Worm (Caenorhabditis elegans) whole organism, young adult: ENCODE measurements around the gene R05G6.4.

Experiments
- B0019.2 ChIP-seq: fragments of 200-800 bp; sonication (Bioruptor generic); conservative IDR thresholded peaks from 2 replicates; pipeline ENCODE4 v1.3.6; 2022; ENCODE audit warnings: missing genetic modification reagents, missing genetic modification characterization, missing compliant biosample characterization
- F23B12.7 ChIP-seq: sonication (generic microtip); optimal IDR thresholded peaks from 2 replicates; lab custom pipeline; 2017; ENCODE audit warnings: missing genetic modification characterization, mild to moderate bottlenecking, missing compliant biosample characterization, antibody characterized with exemption, moderate library complexity; ENCODE audit not compliant: insufficient read depth
- F49E8.2 ChIP-seq: sonication (generic microtip); optimal IDR thresholded peaks from 3 replicates; lab custom pipeline; 2017; ENCODE audit warnings: missing genetic modification characterization, mild to moderate bottlenecking, missing compliant biosample characterization, antibody characterized with exemption, moderate library complexity; ENCODE audit not compliant: insufficient read depth
- Y53G8AR.9 ChIP-seq: fragments of 200-800 bp; sonication (Bioruptor generic); conservative IDR thresholded peaks from 2 replicates; pipeline ENCODE4 v1.3.6; 2022; ENCODE audit warnings: missing genetic modification reagents, missing genetic modification characterization, missing compliant biosample characterization
- Y95B8A.8 ChIP-seq: fragments of 200-800 bp; sonication (Bioruptor generic); IDR thresholded peaks from 2 replicates; pipeline ENCODE4 v1.3.6; 2022; ENCODE audit warnings: missing genetic modification reagents, missing genetic modification characterization, missing compliant biosample characterization
- attf-5 ChIP-seq: fragments of 200-800 bp; sonication (Bioruptor generic); optimal IDR thresholded peaks from 2 replicates; lab custom pipeline; 2018; ENCODE audit warnings: mild to moderate bottlenecking, missing genetic modification characterization, missing compliant biosample characterization
- attf-6 ChIP-seq: fragments of 200-800 bp; sonication (Bioruptor generic); IDR thresholded peaks from 2 replicates; pipeline ENCODE4 v1.3.6; 2022; ENCODE audit warnings: missing genetic modification reagents, missing genetic modification characterization, missing compliant biosample characterization
- cebp-1 ChIP-seq, 2 experiments: fragments of 200-800 bp in 1 of 2; sonication (Bioruptor generic) in 1 of 2; sonication (generic microtip) in 1 of 2; IDR thresholded peaks in 1 of 2; optimal IDR thresholded peaks in 1 of 2; 2 replicates each; pipeline versions ENCODE4 v1.3.6 to Lab custom; 2017 to 2022; ENCODE audit warnings: missing compliant biosample characterization in 2 of 2, missing genetic modification characterization in 2 of 2, mild to moderate bottlenecking in 1 of 2, missing genetic modification reagents in 1 of 2, moderate library complexity in 1 of 2
- cebp-2 ChIP-seq: fragments of 200-800 bp; sonication (Bioruptor generic); IDR thresholded peaks from 2 replicates; pipeline ENCODE4 v1.3.6; 2022; ENCODE audit warnings: missing genetic modification characterization, missing compliant biosample characterization
- ceh-100 ChIP-seq: fragments of 200-800 bp; sonication (Bioruptor generic); IDR thresholded peaks from 2 replicates; pipeline ENCODE4 v1.3.6; 2022; ENCODE audit warnings: missing genetic modification reagents, missing genetic modification characterization, missing compliant biosample characterization
- ceh-27 ChIP-seq: fragments of 200-800 bp; sonication (Bioruptor generic); optimal IDR thresholded peaks from 2 replicates; lab custom pipeline; 2018; ENCODE audit warnings: mild to moderate bottlenecking, missing genetic modification characterization, moderate library complexity, missing compliant biosample characterization
- ceh-79 ChIP-seq: sonication (generic microtip); optimal IDR thresholded peaks from 2 replicates; lab custom pipeline; 2017; ENCODE audit warnings: mild to moderate bottlenecking, missing genetic modification characterization, missing compliant biosample characterization
- die-1 ChIP-seq: sonication (generic microtip); optimal IDR thresholded peaks from 2 replicates; lab custom pipeline; 2016; ENCODE audit warnings: missing genotype, mild to moderate bottlenecking, missing genetic modification characterization, missing compliant biosample characterization
- dox-1 ChIP-seq: fragments of 200-800 bp; sonication (Bioruptor generic); IDR thresholded peaks from 2 replicates; pipeline ENCODE4 v1.3.6; 2022; ENCODE audit warnings: missing genetic modification reagents, missing genetic modification characterization, missing compliant biosample characterization
- egrh-3 ChIP-seq: fragments of 200-800 bp; sonication (Bioruptor generic); IDR thresholded peaks from 2 replicates; pipeline ENCODE4 v1.3.6; 2022; ENCODE audit warnings: missing genetic modification reagents, missing genetic modification characterization, missing compliant biosample characterization
- hmg-1.2 ChIP-seq: fragments of 200-800 bp; sonication (Bioruptor generic); IDR thresholded peaks from 2 replicates; pipeline ENCODE4 v1.3.6; 2022; ENCODE audit warnings: missing genetic modification reagents, missing genetic modification characterization, missing compliant biosample characterization
- hrde-1 ChIP-seq: sonication (generic microtip); optimal IDR thresholded peaks from 2 replicates; lab custom pipeline; 2016; ENCODE audit warnings: missing genetic modification characterization, mild to moderate bottlenecking, missing compliant biosample characterization, moderate library complexity, missing genotype, missing genetic modification reagents, borderline replicate concordance
- hsf-1 ChIP-seq: fragments of 200-800 bp; sonication (Bioruptor generic); IDR thresholded peaks from 2 replicates; pipeline ENCODE4 v1.3.6; 2022; ENCODE audit warnings: missing genetic modification reagents, missing genetic modification characterization, missing compliant biosample characterization
- let-526 ChIP-seq: fragments of 200-800 bp; sonication (Bioruptor generic); IDR thresholded peaks from 2 replicates; pipeline ENCODE4 v1.3.6; 2022; ENCODE audit warnings: missing genetic modification reagents, missing genetic modification characterization, missing compliant biosample characterization
- lin-26 ChIP-seq: fragments of 200-800 bp; sonication (Bioruptor generic); IDR thresholded peaks from 2 replicates; pipeline ENCODE4 v1.3.6; 2022; ENCODE audit warnings: missing genetic modification reagents, missing genetic modification characterization, missing compliant biosample characterization
- lin-54 ChIP-seq: fragments of 200-800 bp; sonication (Bioruptor generic); optimal IDR thresholded peaks from 2 replicates; lab custom pipeline; 2018; ENCODE audit warnings: mild to moderate bottlenecking, missing genetic modification characterization, missing compliant biosample characterization
- madf-3 ChIP-seq: fragments of 200-800 bp; sonication (Bioruptor generic); IDR thresholded peaks from 2 replicates; pipeline ENCODE4 v1.3.6; 2022; ENCODE audit warnings: missing genetic modification reagents, missing genetic modification characterization, missing compliant biosample characterization
- madf-6 ChIP-seq: fragments of 200-800 bp; sonication (Bioruptor generic); IDR thresholded peaks from 2 replicates; pipeline ENCODE4 v1.3.6; 2022; ENCODE audit warnings: missing genetic modification reagents, missing genetic modification characterization, missing compliant biosample characterization
- mcd-1 ChIP-seq: fragments of 200-800 bp; sonication (Bioruptor generic); IDR thresholded peaks from 2 replicates; pipeline ENCODE4 v1.3.6; 2022; ENCODE audit warnings: missing genetic modification reagents, missing genetic modification characterization, missing compliant biosample characterization
- mel-28 ChIP-seq: sonication (generic microtip); optimal IDR thresholded peaks from 2 replicates; lab custom pipeline; 2016; ENCODE audit warnings: borderline replicate concordance, mild to moderate bottlenecking, missing genetic modification characterization, missing compliant biosample characterization
- nfya-1 ChIP-seq: sonication (generic microtip); optimal IDR thresholded peaks from 2 replicates; lab custom pipeline; 2017; ENCODE audit warnings: antibody characterized with exemption, missing compliant biosample characterization, missing genetic modification characterization, borderline replicate concordance; ENCODE audit not compliant: insufficient read depth
- nhr-80 ChIP-seq: sonication (generic microtip); optimal IDR thresholded peaks from 2 replicates; lab custom pipeline; 2016; ENCODE audit warnings: missing genetic modification characterization, missing compliant biosample characterization
- nhr-90 ChIP-seq: sonication (generic microtip); optimal IDR thresholded peaks from 2 replicates; lab custom pipeline; 2016; ENCODE audit warnings: missing genotype, mild to moderate bottlenecking, missing genetic modification characterization, missing compliant biosample characterization
- rec-8 ChIP-seq, 2 experiments: sonication (generic microtip); optimal IDR thresholded peaks; 2 replicates each; lab custom pipeline; 2016; ENCODE audit warnings: mild to moderate bottlenecking in 2 of 2, missing genetic modification characterization in 2 of 2, missing genetic modification reagents in 2 of 2, missing genotype in 2 of 2, missing biosample characterization in 1 of 2, missing compliant biosample characterization in 1 of 2, moderate library complexity in 1 of 2
- repo-1 ChIP-seq: sonication (generic microtip); optimal IDR thresholded peaks from 2 replicates; lab custom pipeline; 2017; ENCODE audit warnings: mild to moderate bottlenecking, missing genetic modification characterization, missing compliant biosample characterization
- rpc-1 ChIP-seq, 2 experiments: fragments of 150-350 bp in 1 of 2; sonication (generic microtip) in 1 of 2; optimal IDR thresholded peaks; 2 replicates each; lab custom pipeline; 2014 to 2018; ENCODE audit warnings: missing biosample characterization in 1 of 2, missing genetic modification characterization in 1 of 2, missing genetic modification reagents in 1 of 2, missing genotype in 1 of 2
- sea-2 ChIP-seq: fragments of 200-800 bp; sonication (Bioruptor generic); IDR thresholded peaks from 2 replicates; pipeline ENCODE4 v1.3.6; 2022; ENCODE audit warnings: missing genetic modification characterization, missing compliant biosample characterization
- snpc-3.4 ChIP-seq: sonication (generic microtip); optimal IDR thresholded peaks from 2 replicates; lab custom pipeline; 2017; ENCODE audit warnings: missing genetic modification characterization, mild to moderate bottlenecking, missing compliant biosample characterization, antibody characterized with exemption, moderate library complexity, missing genotype, missing genetic modification reagents
- snpc-4 ChIP-seq, 5 experiments: fragments of 150-350 bp in 1 of 5; sonication (generic microtip) in 4 of 5; optimal IDR thresholded peaks; 2 replicates each; lab custom pipeline; 2014 to 2018; ENCODE audit warnings: missing genetic modification characterization in 5 of 5, missing biosample characterization in 3 of 5, antibody characterized with exemption in 2 of 5, mild to moderate bottlenecking in 2 of 5, missing compliant biosample characterization in 2 of 5, missing genotype in 2 of 5, moderate library complexity in 2 of 5, missing genetic modification reagents in 1 of 5
- tlf-1 ChIP-seq: fragments of 200-800 bp; sonication (Bioruptor generic); optimal IDR thresholded peaks from 2 replicates; lab custom pipeline; 2018; ENCODE audit warnings: mild to moderate bottlenecking, missing genetic modification characterization, missing compliant biosample characterization

Gene R05G6.4

DNA sequence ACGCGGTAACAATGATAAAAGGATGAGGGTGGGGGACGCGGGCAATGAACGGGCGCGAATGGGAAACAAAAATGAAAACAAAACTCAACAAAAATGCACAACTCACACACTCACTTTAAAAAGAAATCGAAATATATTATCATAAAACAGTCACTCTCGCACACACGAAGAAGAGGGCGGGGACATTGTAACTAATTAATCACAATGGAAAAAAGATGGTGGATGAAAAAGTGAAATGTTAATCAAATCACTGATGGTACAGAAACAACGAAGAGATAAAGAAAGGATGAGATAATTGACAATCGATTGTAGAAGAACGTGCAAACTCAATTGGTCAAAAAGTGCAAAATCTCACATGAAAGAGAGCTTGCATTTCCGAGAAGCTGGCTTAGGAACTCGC lies 46.2 kb downstream of the R05G6.4 start:
- TF ChIP-seq F49E8.2 (tag; lab: Kevin White, UChicago) (peak; percentile 82), hsf-1 (GFP tag; lab: Robert Waterston, UW) (peak; percentile 51; the same call in 1 of the 2 replicates), hrde-1 (tag; lab: Kevin White, UChicago) (no peak), cebp-2 (GFP tag; lab: Robert Waterston, UW) (0 out of 2 replicates have a peak, but pooled peaks have one; percentile 6), hmg-1.2 (GFP tag; lab: Robert Waterston, UW) (no peak), B0019.2 (no peak), die-1 (peak; percentile 32), snpc-4 (GFP tag; optimal IDR thresholded peaks at IDR 0.05; lab: Kevin White, UChicago) (no peak), snpc-4 (tag; optimal IDR thresholded peaks at IDR 0.05; lab: Kevin White, UChicago) (peak in 1 of 4 experiments; percentile 0), ceh-79 (tag; lab: Kevin White, UChicago) (no peak), nfya-1 (tag; lab: Kevin White, UChicago) (no peak), snpc-3.4 (tag; lab: Kevin White, UChicago) (peak; percentile 33), tlf-1 (GFP tag; lab: Kevin White, UChicago) (peak; percentile 7), madf-6 (GFP tag; lab: Robert Waterston, UW) (peak; percentile 21; the same call in 1 of the 2 replicates), attf-6 (GFP tag; lab: Robert Waterston, UW) (0 out of 2 replicates have a peak, but pooled peaks have one; percentile 11)

DNA sequence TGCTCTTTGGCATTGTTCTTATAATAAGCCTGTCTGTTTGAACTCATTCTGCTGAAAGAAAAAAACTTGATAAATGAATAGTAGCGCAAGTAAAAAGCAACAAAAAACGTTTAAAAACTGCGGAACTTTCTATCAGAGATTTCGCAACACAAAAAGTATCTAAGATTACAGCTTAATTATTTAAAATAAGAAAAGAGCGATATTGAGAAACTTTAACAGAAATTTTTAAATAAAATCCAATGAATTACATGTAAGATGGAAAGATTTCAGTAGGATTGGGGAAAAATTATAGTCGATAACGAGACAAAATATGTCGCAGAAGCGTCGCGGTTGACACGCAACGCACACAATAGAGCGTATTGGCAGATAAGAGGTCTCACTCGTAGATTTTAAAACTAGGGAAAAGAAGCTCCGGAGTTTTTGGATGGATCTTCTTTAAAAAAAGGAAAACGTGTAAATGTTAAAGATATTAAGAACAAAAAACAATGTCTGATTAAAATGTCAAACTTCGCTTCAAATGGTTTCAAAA lies 48.6 kb downstream of the R05G6.4 start, which contains the start of gene ima-3:
ima-3 (minus strand) TSS at position 51 of the 529 bp plus-strand sequence.
- no peak for TF ChIP-seq egrh-3 (GFP tag; lab: Robert Waterston, UW)
- TF ChIP-seq F23B12.7 (tag; lab: Kevin White, UChicago), result peak; percentile 78
- TF ChIP-seq sea-2 (GFP tag; lab: Robert Waterston, UW), result no peak
- no peak for TF ChIP-seq Y53G8AR.9 (GFP tag; lab: Robert Waterston, UW)
- no peak for TF ChIP-seq Y95B8A.8 (GFP tag; lab: Robert Waterston, UW)
- no peak for TF ChIP-seq let-526
- TF ChIP-seq mel-28 (tag; lab: Kevin White, UChicago), result no peak
- peak; percentile 86 for TF ChIP-seq attf-5
- no peak for TF ChIP-seq lin-54 (GFP tag; lab: Kevin White, UChicago)
- TF ChIP-seq nhr-80 (tag; lab: Kevin White, UChicago), result peak; percentile 12
- no peak for TF ChIP-seq rec-8 (tag; optimal IDR thresholded peaks at IDR 0.05; lab: Kevin White, UChicago)
- TF ChIP-seq ceh-100, result peak; percentile 56; the same call in 1 of the 2 replicates
- no peak for TF ChIP-seq snpc-4 (GFP tag; optimal IDR thresholded peaks at IDR 0.05; lab: Kevin White, UChicago)
- TF ChIP-seq snpc-4 (tag; optimal IDR thresholded peaks at IDR 0.05; lab: Kevin White, UChicago), result peak in 1 of 4 experiments; percentile 63
- TF ChIP-seq lin-26, result no peak
- TF ChIP-seq madf-3, result peak; percentile 81
- 0 out of 2 replicates have a peak, but pooled peaks have one; percentile 44 for TF ChIP-seq mcd-1 (GFP tag; lab: Robert Waterston, UW)
- TF ChIP-seq dox-1 (GFP tag; lab: Robert Waterston, UW), result peak; percentile 28; the same call in 1 of the 2 replicates
- no peak for TF ChIP-seq rpc-1 (optimal IDR thresholded peaks at IDR 0.05; lab: Kevin White, UChicago)
- no peak for TF ChIP-seq rpc-1 (tag; optimal IDR thresholded peaks at IDR 0.05; lab: Kevin White, UChicago)
- no peak for TF ChIP-seq nhr-90 (tag; lab: Kevin White, UChicago)
- no peak for TF ChIP-seq cebp-1 (GFP tag; IDR thresholded peaks at IDR 0.05; lab: Robert Waterston, UW)
- TF ChIP-seq cebp-1 (tag; optimal IDR thresholded peaks at IDR 0.05; lab: Kevin White, UChicago), result peak; percentile 75
- TF ChIP-seq repo-1 (tag; lab: Kevin White, UChicago), result no peak
- no peak for TF ChIP-seq ceh-27 (GFP tag; lab: Kevin White, UChicago)
